Fruit fly (Drosophila melanogaster): ENCODE data around the gene CG31371.

The CG31371 gene

DNA sequence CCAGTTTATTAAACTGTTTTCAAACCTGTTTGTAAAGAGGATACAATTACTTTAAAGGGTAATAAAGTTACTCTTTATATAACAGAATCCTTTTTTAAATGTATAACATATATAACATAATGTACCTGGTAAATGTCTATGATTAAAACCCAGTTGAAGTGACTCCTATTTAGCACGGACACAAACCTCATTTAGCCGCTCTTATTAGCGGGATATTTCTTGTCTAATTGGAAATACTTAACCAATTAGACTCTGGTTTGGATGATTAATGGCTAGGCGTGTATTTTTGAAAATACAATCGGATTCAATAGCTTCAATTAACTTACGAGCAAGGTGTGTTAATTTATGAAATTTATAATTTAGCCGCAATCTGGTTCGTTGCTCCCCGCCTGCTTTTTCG, 36.2 kb downstream of the CG31371 start:
- peak; percentile 49 for TF ChIP-seq Vsx2 (GFP tag; optimal IDR thresholded peaks at IDR 0.05; ENCODE audit: partially characterized antibody)
- TF ChIP-seq psq (GFP tag; optimal IDR thresholded peaks at IDR 0.05) = no peak
- TF ChIP-seq CG9705 (GFP tag; optimal IDR thresholded peaks at IDR 0.05) = no peak
- TF ChIP-seq br (GFP tag; optimal IDR thresholded peaks at IDR 0.05) = no peak
- peak; percentile 39 for TF ChIP-seq Myc (optimal IDR thresholded peaks at IDR 0.05)
- no peak for TF ChIP-seq dsf (GFP tag; optimal IDR thresholded peaks at IDR 0.05; ENCODE audit: borderline replicate concordance)
- no peak for TF ChIP-seq Dif (GFP tag; optimal IDR thresholded peaks at IDR 0.05; ENCODE audit: partially characterized antibody)

DNA sequence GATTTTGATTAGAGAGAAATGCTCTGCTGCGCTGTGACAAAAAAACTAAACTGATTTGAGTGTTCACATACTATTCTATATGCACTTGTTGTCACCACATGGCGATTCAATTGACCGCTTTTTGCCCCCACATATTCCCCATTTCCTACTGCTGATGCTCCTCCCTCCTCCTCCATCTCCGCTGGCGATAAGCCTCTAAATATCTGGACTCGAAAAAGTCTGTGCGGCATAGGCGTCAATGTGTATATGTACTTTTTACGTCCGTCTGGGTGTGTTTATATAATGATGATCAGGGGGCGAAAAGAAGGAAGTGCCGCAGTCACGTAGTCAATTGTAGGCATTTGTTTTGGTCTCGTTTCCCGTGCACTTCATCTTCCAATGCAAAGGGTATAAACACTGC, 36.8 kb downstream of the CG31371 start:
- no peak for TF ChIP-seq Dfd (GFP tag; optimal IDR thresholded peaks at IDR 0.05)
- TF ChIP-seq sage (GFP tag; optimal IDR thresholded peaks at IDR 0.05) = no peak

DNA sequence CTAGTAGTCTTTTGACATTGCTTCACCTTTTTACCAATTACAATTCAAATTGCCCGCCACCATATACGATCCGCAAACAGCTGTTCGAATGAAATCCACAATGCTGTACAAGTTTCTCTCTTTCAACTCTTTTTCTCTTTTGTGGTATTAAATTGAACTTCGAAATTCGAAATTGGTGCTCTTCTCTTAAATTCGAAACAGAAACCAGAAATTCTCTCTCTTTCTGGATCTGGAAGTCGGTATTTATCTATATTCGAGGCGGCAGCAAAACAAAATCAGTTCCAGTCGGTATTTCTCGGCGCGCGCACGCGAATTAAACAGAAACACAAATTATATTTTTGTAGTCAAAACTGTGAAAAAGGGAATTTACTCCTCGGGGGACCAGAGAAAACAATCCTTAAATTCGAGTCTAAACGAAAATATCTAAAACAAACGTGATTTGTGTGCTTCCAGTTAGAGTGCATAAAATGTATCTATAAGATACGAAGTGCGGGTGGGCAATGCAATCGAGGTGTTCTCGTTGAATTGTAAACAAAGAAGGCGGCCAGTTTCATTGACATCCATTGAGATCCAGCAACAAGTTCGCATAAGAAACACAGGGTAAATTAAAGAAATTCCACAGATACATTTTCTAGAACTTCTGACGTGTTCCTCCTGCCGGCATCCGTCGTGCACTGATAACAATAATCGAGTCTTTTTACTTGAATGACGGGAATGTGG, 37.4 kb downstream of the CG31371 start, which contains the start of gene PH4alphaEFB:
Gene PH4alphaEFB, plus strand, starts transcription at position 276 of the 720 bp plus-strand sequence.
- peak; percentile 31 for TF ChIP-seq Vsx2 (GFP tag; optimal IDR thresholded peaks at IDR 0.05; ENCODE audit: partially characterized antibody)
- TF ChIP-seq Mio (GFP tag; optimal IDR thresholded peaks at IDR 0.05) = no peak
- no peak for TF ChIP-seq CG9705 (GFP tag; optimal IDR thresholded peaks at IDR 0.05)
- TF ChIP-seq Jra (GFP tag; optimal IDR thresholded peaks at IDR 0.05) = peak; percentile 20
- TF ChIP-seq HLH106 (tag; optimal IDR thresholded peaks at IDR 0.05) = no peak
- peak; percentile 78 for TF ChIP-seq sage (GFP tag; optimal IDR thresholded peaks at IDR 0.05)
- no peak for TF ChIP-seq dsf (GFP tag; optimal IDR thresholded peaks at IDR 0.05; ENCODE audit: borderline replicate concordance)
- peak; percentile 56 for TF ChIP-seq brk (GFP tag; optimal IDR thresholded peaks at IDR 0.05)
- peak; percentile 8 for TF ChIP-seq Dif (GFP tag; optimal IDR thresholded peaks at IDR 0.05; ENCODE audit: partially characterized antibody)
- peak in 1 of 2 experiments; percentile 16 for TF ChIP-seq dl (GFP tag; optimal IDR thresholded peaks at IDR 0.05; ENCODE audit: insufficient read depth in 1 of 2, partially characterized antibody in 2 of 2)
- TF ChIP-seq Sp1 (GFP tag; optimal IDR thresholded peaks at IDR 0.05) = peak; percentile 4
- TF ChIP-seq Rel (GFP tag; optimal IDR thresholded peaks at IDR 0.05) = no peak
- peak; percentile 63 for TF ChIP-seq Rel (tag; optimal IDR thresholded peaks at IDR 0.05)
- peak; percentile 30 for TF ChIP-seq Myc (optimal IDR thresholded peaks at IDR 0.05)

DNA sequence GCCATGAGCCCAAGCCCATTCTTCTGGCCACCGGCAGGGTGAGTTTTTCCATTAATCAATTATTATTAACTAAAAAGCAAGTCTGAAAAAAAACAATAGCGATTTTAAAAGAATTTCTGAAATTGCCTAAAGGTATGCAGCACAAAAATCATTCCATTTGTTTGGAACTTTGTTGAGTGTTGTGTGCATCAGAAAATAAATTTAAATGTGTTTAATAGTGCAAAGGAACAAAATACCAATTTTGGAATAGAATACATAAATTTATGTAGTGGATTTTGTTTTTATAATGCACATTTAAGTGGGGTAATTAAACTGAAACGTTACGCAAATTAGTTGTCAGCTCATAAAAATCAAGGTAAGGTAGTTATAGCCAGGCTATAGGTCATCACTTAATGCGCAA, 39.1 kb downstream of the CG31371 start:
- TF ChIP-seq Sp1 (GFP tag; optimal IDR thresholded peaks at IDR 0.05) (no peak), woc (GFP tag; optimal IDR thresholded peaks at IDR 0.05) (no peak), Rel (GFP tag; optimal IDR thresholded peaks at IDR 0.05) (no peak), Rel (tag; optimal IDR thresholded peaks at IDR 0.05) (no peak), Myc (optimal IDR thresholded peaks at IDR 0.05) (peak; percentile 31)

DNA sequence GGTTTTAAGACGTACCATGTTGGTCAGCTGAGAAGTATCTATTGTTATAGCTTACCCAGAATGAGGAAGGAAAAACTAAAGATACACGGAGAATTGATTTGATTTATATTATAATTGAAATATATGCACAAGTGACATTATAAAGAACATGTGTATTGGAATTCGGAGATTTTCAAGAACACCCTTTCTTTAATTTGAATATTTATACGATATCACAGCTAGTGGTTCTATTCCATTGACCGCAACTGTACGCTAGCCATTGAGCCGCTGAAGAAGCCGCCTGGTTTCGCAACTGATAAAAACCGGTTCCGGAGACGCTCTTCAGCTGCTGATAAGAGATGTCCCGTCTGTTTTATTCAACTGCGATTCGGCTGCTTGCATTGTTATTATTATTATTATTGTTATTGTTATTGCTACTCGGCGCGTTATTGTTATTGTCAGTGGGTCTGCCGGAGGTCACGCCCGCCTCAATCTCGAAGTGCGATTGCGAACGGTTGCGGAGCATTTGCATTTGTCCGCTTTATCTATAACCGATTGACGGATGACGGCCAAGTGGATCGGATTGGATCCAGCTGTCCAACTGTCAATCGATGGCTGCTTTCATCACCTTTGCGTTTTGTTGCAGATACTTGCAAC, 41.6 kb downstream of the CG31371 start:
- TF ChIP-seq jim (GFP tag; optimal IDR thresholded peaks at IDR 0.05) = no peak
- peak; percentile 56 for TF ChIP-seq h (GFP tag; optimal IDR thresholded peaks at IDR 0.05)
- TF ChIP-seq CG32264 (GFP tag; optimal IDR thresholded peaks at IDR 0.05) = no peak
- no peak for TF ChIP-seq sage (GFP tag; optimal IDR thresholded peaks at IDR 0.05)
- peak; percentile 29 for TF ChIP-seq rgr (GFP tag; optimal IDR thresholded peaks at IDR 0.05)
- peak in 1 of 2 experiments; percentile 42 for TF ChIP-seq foxo (GFP tag; optimal IDR thresholded peaks at IDR 0.05)
- TF ChIP-seq HLH106 (tag; optimal IDR thresholded peaks at IDR 0.05) = peak; percentile 12
- no peak for TF ChIP-seq Dif (GFP tag; optimal IDR thresholded peaks at IDR 0.05; ENCODE audit: partially characterized antibody)
- no peak for TF ChIP-seq brk (GFP tag; optimal IDR thresholded peaks at IDR 0.05)
- TF ChIP-seq lola (GFP tag; optimal IDR thresholded peaks at IDR 0.05) = no peak
- TF ChIP-seq ey (GFP tag; optimal IDR thresholded peaks at IDR 0.05) = peak; percentile 13
- TF ChIP-seq fru (GFP tag; optimal IDR thresholded peaks at IDR 0.05) = peak; percentile 7
- peak; percentile 46 for TF ChIP-seq Sp1 (GFP tag; optimal IDR thresholded peaks at IDR 0.05)
- TF ChIP-seq GATAd (GFP tag; optimal IDR thresholded peaks at IDR 0.05) = no peak
- no peak for TF ChIP-seq sv (GFP tag; optimal IDR thresholded peaks at IDR 0.05)
- peak; percentile 2 for TF ChIP-seq br (GFP tag; optimal IDR thresholded peaks at IDR 0.05)
- TF ChIP-seq woc (GFP tag; optimal IDR thresholded peaks at IDR 0.05) = peak; percentile 36
- no peak for TF ChIP-seq Rel (GFP tag; optimal IDR thresholded peaks at IDR 0.05)
- TF ChIP-seq Rel (tag; optimal IDR thresholded peaks at IDR 0.05) = no peak
